Fruit fly (Drosophila melanogaster): Measurements from ENCODE around the gene Nulp1.

Nulp1 gene

DNA sequence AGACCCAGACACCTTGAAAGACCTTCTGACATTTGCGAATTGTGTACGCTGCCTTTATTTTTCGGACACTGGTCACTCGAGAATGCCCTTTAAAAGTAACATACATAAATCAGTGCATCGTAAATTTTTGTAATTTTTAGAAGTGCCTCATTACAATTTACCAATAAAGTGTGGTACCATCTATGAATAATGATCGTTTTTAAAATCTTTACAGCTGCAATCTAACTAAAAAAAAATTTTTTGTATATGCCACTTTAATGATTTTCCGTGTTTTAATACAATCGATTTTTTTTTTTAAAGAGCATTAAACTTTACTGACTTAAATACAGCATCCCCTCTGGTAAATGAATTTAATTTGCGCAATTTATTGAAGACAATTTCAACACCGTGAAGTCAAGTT lies 46.9 kb downstream of the Nulp1 start (continued):
- no peak for TF ChIP-seq Dfd (GFP tag; optimal IDR thresholded peaks at IDR 0.05)
- no peak for TF ChIP-seq Abd-B (GFP tag; optimal IDR thresholded peaks at IDR 0.05)

DNA sequence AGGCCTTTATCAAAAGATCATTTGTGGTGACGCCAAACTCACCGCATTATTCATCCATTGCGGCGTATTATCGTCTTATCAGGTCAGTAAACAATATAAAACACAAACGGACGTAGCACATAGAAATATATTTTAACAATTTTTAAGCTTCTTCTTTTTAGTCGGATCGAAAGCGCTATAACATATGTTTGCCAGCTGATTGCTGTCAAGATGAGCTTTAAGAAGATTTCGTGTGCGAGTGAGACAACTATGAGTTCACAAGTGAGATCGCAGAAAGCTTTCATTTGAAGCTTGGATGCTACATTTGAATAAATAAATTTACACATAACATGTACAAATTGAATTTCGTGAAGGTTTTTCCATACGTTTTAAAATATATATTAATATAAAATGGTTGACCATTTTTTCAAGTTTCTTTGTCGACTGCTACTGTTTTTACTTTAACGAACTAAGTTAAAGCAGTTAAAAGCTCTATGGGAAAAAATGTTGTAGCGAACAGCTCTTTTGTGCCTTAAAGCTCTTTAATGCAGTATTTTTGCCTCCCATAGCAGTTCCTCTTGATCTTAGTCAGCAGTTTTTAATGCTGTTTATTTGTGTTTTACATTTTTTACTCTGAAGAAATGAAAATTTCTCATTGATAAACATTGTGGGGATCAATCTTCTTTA lies 48.7 kb downstream of the Nulp1 start, which contains the start of gene CG42445:
Gene CG42445 (minus strand): TSS at position 186 of the 666 bp plus-strand sequence.
- TF ChIP-seq usp (GFP tag; optimal IDR thresholded peaks at IDR 0.05), result no peak
- TF ChIP-seq Dif (GFP tag; optimal IDR thresholded peaks at IDR 0.05; ENCODE audit: partially characterized antibody), result peak; percentile 65
- TF ChIP-seq brk (GFP tag; optimal IDR thresholded peaks at IDR 0.05), result peak; percentile 40
- TF ChIP-seq sage (GFP tag; optimal IDR thresholded peaks at IDR 0.05), result peak; percentile 62
- no peak for TF ChIP-seq Sp1 (GFP tag; optimal IDR thresholded peaks at IDR 0.05)
- no peak for TF ChIP-seq woc (GFP tag; optimal IDR thresholded peaks at IDR 0.05)
- no peak for TF ChIP-seq h (GFP tag; optimal IDR thresholded peaks at IDR 0.05)
- peak; percentile 6 for TF ChIP-seq Vsx2 (GFP tag; optimal IDR thresholded peaks at IDR 0.05; ENCODE audit: partially characterized antibody)
- peak; percentile 10 for TF ChIP-seq CrebA (GFP tag; optimal IDR thresholded peaks at IDR 0.05; ENCODE audit: borderline replicate concordance)
- TF ChIP-seq Abd-B (GFP tag; optimal IDR thresholded peaks at IDR 0.05), result no peak

DNA sequence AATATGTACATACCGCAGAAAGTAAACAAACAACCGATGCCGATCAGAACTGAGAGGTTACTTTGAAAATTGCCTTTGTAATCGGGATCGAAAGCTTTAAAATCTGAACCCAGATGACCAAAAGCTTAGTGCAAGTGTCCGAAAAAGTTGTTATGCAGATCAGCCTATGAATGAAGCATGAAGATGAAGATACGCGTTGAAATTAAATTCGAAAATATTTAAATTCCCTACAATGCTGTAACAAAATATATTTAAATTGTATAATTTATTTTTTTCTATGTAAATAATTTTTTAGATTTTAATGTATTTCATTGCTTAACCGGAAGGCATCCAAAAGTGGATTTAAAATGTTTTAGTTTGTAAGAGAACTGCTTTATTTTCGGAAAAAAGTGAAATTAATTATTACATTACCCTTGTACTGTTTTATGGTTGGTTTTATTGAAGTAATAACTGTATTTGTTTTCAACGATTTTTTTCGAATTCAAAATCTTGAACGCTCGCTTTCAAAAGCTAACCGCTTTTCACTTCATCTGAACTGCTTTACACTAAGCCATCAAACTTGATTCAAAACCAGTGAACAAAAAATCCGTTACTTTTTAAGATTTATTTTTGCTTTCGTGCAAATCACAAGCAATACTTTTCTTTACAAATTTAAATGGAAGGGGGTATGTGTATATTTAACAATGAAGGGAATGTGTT lies 49.7 kb downstream of the Nulp1 start, which contains the start of gene CG43886:
Gene CG43886 (minus strand): TSS at position 51 of the 699 bp plus-strand sequence.
- TF ChIP-seq dl (GFP tag; optimal IDR thresholded peaks at IDR 0.05; ENCODE audit: insufficient read depth in 1 of 2, partially characterized antibody in 2 of 2) (peak in 1 of 2 experiments; percentile 23), CG32264 (GFP tag; optimal IDR thresholded peaks at IDR 0.05) (no peak), Dfd (GFP tag; optimal IDR thresholded peaks at IDR 0.05) (no peak), Dif (GFP tag; optimal IDR thresholded peaks at IDR 0.05; ENCODE audit: partially characterized antibody) (peak; percentile 52)

All from whole organism, wandering third instar larva.